Worm (Caenorhabditis elegans) whole organism, L1 larva: Measurements from ENCODE around the gene ddb-1.

Experiments
- aly-2 ChIP-seq: fragments of 150-350 bp; optimal IDR thresholded peaks from 2 replicates; lab custom pipeline; 2014; ENCODE audit warnings: missing biosample characterization, missing genetic modification characterization
- ceh-63 ChIP-seq: fragments of 200-800 bp; sonication (Bioruptor generic); optimal IDR thresholded peaks from 2 replicates; lab custom pipeline; 2018; ENCODE audit warnings: mild to moderate bottlenecking, missing genetic modification characterization, missing compliant biosample characterization
- ceh-82 ChIP-seq, 3 experiments: fragments of 150-350 bp in 1 of 3; sonication (generic microtip) in 2 of 3; optimal IDR thresholded peaks; 2 replicates each; lab custom pipeline; 2014 to 2017; ENCODE audit warnings: missing biosample characterization in 3 of 3, missing genetic modification characterization in 3 of 3
- lin-39 ChIP-seq: fragments of 150-350 bp; optimal IDR thresholded peaks from 2 replicates; lab custom pipeline; 2014; ENCODE audit warnings: missing biosample characterization, missing genetic modification reagents, missing genetic modification characterization

ce11 chrIV:12114498-12114897 is 6.5 kb downstream of the ddb-1 start:
- TF ChIP-seq lin-39 (tag; lab: Kevin White, UChicago) (no peak), ceh-82 (tag; optimal IDR thresholded peaks at IDR 0.05; lab: Kevin White, UChicago) (peak in 1 of 3 experiments; percentile 6), aly-2 (tag; lab: Kevin White, UChicago) (no peak), ceh-63 (GFP tag; lab: Kevin White, UChicago) (peak; percentile 56)
